Fruit fly (Drosophila melanogaster): Measurements from ENCODE around the gene CG13390.

DNA sequence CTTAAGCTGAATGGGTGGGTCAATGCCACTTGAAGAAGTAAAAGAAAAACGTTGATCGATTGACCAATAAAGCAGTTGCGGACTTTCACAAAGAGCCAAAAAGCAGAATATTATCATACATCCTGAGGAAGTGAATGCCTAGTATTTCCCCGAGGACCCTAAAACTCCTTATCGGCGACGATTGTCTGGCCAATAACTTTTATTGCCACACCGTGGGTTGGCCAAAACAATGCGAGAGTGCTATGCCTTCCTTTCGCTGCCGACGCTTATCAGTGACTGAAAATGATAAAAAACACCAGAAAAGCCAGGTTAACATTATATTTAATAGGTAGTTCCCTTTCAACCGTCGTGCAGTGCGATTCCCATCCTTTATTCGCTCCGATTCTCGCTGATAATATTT lies 24.7 kb downstream of the CG13390 start, which contains the start of gene Mur29B:
- TF ChIP-seq CG7101 (tag; optimal IDR thresholded peaks at IDR 0.05) (no peak), Crg-1 (GFP tag; optimal IDR thresholded peaks at IDR 0.05) (no peak), bab1 (GFP tag; optimal IDR thresholded peaks at IDR 0.05) (no peak), tj (GFP tag; optimal IDR thresholded peaks at IDR 0.05) (no peak), CG7045 (GFP tag; optimal IDR thresholded peaks at IDR 0.05) (no peak), Mnt (GFP tag; optimal IDR thresholded peaks at IDR 0.05) (no peak), CG1620 (GFP tag; optimal IDR thresholded peaks at IDR 0.05) (no peak), CG5204 (GFP tag; optimal IDR thresholded peaks at IDR 0.05) (no peak), toe (GFP tag; optimal IDR thresholded peaks at IDR 0.05) (no peak), cnc (optimal IDR thresholded peaks at IDR 0.05) (no peak), ovo (GFP tag; optimal IDR thresholded peaks at IDR 0.05) (no peak), CG11617 (GFP tag; optimal IDR thresholded peaks at IDR 0.05) (no peak)

Data from whole organism, adult.